Worm (Caenorhabditis elegans) whole organism, mixed stage, embryonic: Measurements from ENCODE around the gene ZK673.1.

Source experiments
- lsy-2 ChIP-seq: fragments of 150-350 bp; optimal IDR thresholded peaks from 2 replicates; lab custom pipeline; 2014; ENCODE audit warnings: missing biosample characterization, missing genetic modification characterization
- mab-5 ChIP-seq: fragments of 150-350 bp; optimal IDR thresholded peaks from 2 replicates; lab custom pipeline; 2014; ENCODE audit warnings: missing biosample characterization, missing genetic modification characterization
- nhr-237 ChIP-seq: fragments of 150-350 bp; optimal IDR thresholded peaks from 2 replicates; lab custom pipeline; 2014; ENCODE audit warnings: missing biosample characterization, missing genetic modification characterization

ce11 chrII:10416332-10416863, 26.5 kb upstream of the ZK673.1 start, which contains the start of gene eif-2A:
- TF ChIP-seq mab-5 (tag; lab: Kevin White, UChicago) (no peak), lsy-2 (tag; lab: Kevin White, UChicago) (peak; percentile 90), nhr-237 (tag; lab: Kevin White, UChicago) (no peak)
